Fruit fly (Drosophila melanogaster): ENCODE results near the gene CG45064.
A peak's percentile ranks its signal among the peaks of the same experiment; 100 is the strongest.

Gene CG45064

DNA sequence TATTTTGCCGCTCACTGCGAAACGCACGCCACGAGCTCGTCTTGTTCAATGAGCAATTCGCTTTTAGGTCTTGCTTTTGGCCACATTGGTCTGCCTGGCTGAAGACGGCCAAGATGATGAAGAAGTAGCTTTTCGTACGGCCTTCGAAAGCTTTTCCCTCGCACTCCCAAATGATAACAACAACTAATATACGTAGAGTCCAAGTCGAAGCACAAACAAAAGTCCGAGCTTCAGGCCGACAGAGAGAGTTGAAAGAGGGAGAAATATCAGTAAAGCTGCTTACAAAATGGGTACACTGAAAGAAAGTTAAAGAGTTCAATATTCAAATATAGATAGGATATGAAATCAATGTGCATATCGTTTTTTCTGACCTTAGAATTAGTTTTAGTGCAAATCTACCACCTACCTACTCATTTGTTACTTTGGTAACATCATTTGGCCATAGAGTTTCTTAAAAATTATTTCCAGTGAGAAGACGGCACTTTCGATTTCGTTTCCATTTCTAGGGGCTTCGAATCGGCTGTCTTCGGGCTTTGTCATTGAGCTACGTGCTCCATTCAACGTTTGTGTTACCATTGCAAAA is at the start of gene CG45064, which contains the start of gene CG45065 (continued):
- TF ChIP-seq CG6791 (GFP tag; IDR thresholded peaks at IDR 0.05; ENCODE audit: partially characterized antibody), result no peak
- TF ChIP-seq oc (tag; optimal IDR thresholded peaks at IDR 0.05), result peak; percentile 92
- TF ChIP-seq so (GFP tag; IDR thresholded peaks at IDR 0.05), result peak; percentile 81; the same call in 2 of the 3 replicates
- peak; percentile 58 for TF ChIP-seq CG17802 (tag; optimal IDR thresholded peaks at IDR 0.05)
- TF ChIP-seq CG6854 (GFP tag; optimal IDR thresholded peaks at IDR 0.05), result peak; percentile 73
- TF ChIP-seq gt (GFP tag; IDR thresholded peaks at IDR 0.05), result 0 out of 2 replicates have a peak, but pooled peaks have one; percentile 44
- peak in 1 of 2 experiments; percentile 31 for TF ChIP-seq crp (GFP tag; optimal IDR thresholded peaks at IDR 0.05)
- no peak for TF ChIP-seq schlank (tag; optimal IDR thresholded peaks at IDR 0.05)
- peak; percentile 64 for TF ChIP-seq CG6683 (GFP tag; optimal IDR thresholded peaks at IDR 0.05)
- TF ChIP-seq Dref (GFP tag; IDR thresholded peaks at IDR 0.05), result no peak
- peak; percentile 89 for TF ChIP-seq CG2712 (tag; optimal IDR thresholded peaks at IDR 0.05)
- TF ChIP-seq CG11085 (GFP tag; IDR thresholded peaks at IDR 0.05), result no peak
- no peak for TF ChIP-seq toy (GFP tag; IDR thresholded peaks at IDR 0.05)
- TF ChIP-seq CG11398 (GFP tag; optimal IDR thresholded peaks at IDR 0.05), result peak; percentile 75
- no peak for TF ChIP-seq Sin3A (optimal IDR thresholded peaks at IDR 0.05)
- TF ChIP-seq CG15696 (tag; optimal IDR thresholded peaks at IDR 0.05), result no peak
- peak; percentile 83 for TF ChIP-seq CG12071 (GFP tag; optimal IDR thresholded peaks at IDR 0.05)
- peak; percentile 51 for TF ChIP-seq zf30C (GFP tag; optimal IDR thresholded peaks at IDR 0.05)
- peak; percentile 20 for TF ChIP-seq CG17186 (GFP tag; optimal IDR thresholded peaks at IDR 0.05)
- peak; percentile 46; the same call in 1 of the 2 replicates for TF ChIP-seq CG14667 (GFP tag; IDR thresholded peaks at IDR 0.05)
- TF ChIP-seq croc (GFP tag; conservative IDR thresholded peaks at IDR 0.05), result peak; percentile 74
- TF ChIP-seq tll (GFP tag; optimal IDR thresholded peaks at IDR 0.05), result no peak
- TF ChIP-seq CG7556 (GFP tag; optimal IDR thresholded peaks at IDR 0.05), result peak; percentile 84
- TF ChIP-seq Ssrp (tag; optimal IDR thresholded peaks at IDR 0.05), result peak; percentile 84
- TF ChIP-seq knrl (GFP tag; IDR thresholded peaks at IDR 0.05; ENCODE audit: partially characterized antibody), result no peak
- peak in 1 of 3 experiments; percentile 4 for TF ChIP-seq Stat92E (GFP tag; optimal IDR thresholded peaks at IDR 0.05)
- no peak for TF ChIP-seq h (optimal IDR thresholded peaks at IDR 0.05)
- TF ChIP-seq grn (GFP tag; optimal IDR thresholded peaks at IDR 0.05), result peak; percentile 2
- TF ChIP-seq Dfd (GFP tag; optimal IDR thresholded peaks at IDR 0.05), result no peak
- peak; percentile 66 for TF ChIP-seq BtbVII (GFP tag; optimal IDR thresholded peaks at IDR 0.05)
- TF ChIP-seq CG17612 (GFP tag; IDR thresholded peaks at IDR 0.05), result no peak
- TF ChIP-seq Spps (tag; optimal IDR thresholded peaks at IDR 0.05), result peak; percentile 62
- no peak for TF ChIP-seq Dp (GFP tag; optimal IDR thresholded peaks at IDR 0.05)
- TF ChIP-seq CG10959 (GFP tag; IDR thresholded peaks at IDR 0.05), result no peak
- TF ChIP-seq Atf-2 (GFP tag; optimal IDR thresholded peaks at IDR 0.05), result peak; percentile 73
- TF ChIP-seq Deaf1 (tag; optimal IDR thresholded peaks at IDR 0.05), result peak; percentile 75
- peak; percentile 62 for TF ChIP-seq Bdp1 (GFP tag; optimal IDR thresholded peaks at IDR 0.05)
- TF ChIP-seq CG7839 (tag; optimal IDR thresholded peaks at IDR 0.05), result peak; percentile 89
- TF ChIP-seq CG5180 (GFP tag; optimal IDR thresholded peaks at IDR 0.05), result peak; percentile 78
- TF ChIP-seq ac (GFP tag; optimal IDR thresholded peaks at IDR 0.05), result no peak
- TF ChIP-seq CG8089 (GFP tag; optimal IDR thresholded peaks at IDR 0.05), result peak; percentile 81
- TF ChIP-seq NFAT (GFP tag; IDR thresholded peaks at IDR 0.05), result 0 out of 2 replicates have a peak, but pooled peaks have one; percentile 22
- TF ChIP-seq Aef1 (GFP tag; IDR thresholded peaks at IDR 0.05), result peak; percentile 69
- no peak for TF ChIP-seq Neu2 (GFP tag; optimal IDR thresholded peaks at IDR 0.05; ENCODE audit: borderline replicate concordance)
- no peak for TF ChIP-seq ato (GFP tag; IDR thresholded peaks at IDR 0.05; ENCODE audit: partially characterized antibody)
- peak; percentile 82 for TF ChIP-seq jing (GFP tag; optimal IDR thresholded peaks at IDR 0.05)
- peak; percentile 60 for TF ChIP-seq disco-r (GFP tag; optimal IDR thresholded peaks at IDR 0.05)
- peak; percentile 8 for TF ChIP-seq Mad (GFP tag; optimal IDR thresholded peaks at IDR 0.05)
- peak; percentile 69; the same call in 2 of the 3 replicates for TF ChIP-seq CG11695 (GFP tag; IDR thresholded peaks at IDR 0.05)
